Worm (Caenorhabditis elegans) whole organism, midembryonic: ENCODE results near the gene nhr-53.

ENCODE experiments used
- T22C8.4 ChIP-seq: fragments of 200-800 bp; sonication (Bioruptor generic); IDR thresholded peaks from 2 replicates; pipeline ENCODE4 v1.3.6; 2022; ENCODE audit warnings: missing genetic modification characterization, missing compliant biosample characterization
- flt-1 ChIP-seq: fragments of 200-800 bp; sonication (Bioruptor generic); IDR thresholded peaks from 2 replicates; pipeline ENCODE4 v1.3.6; 2022; ENCODE audit warnings: missing genetic modification characterization, missing compliant biosample characterization
- klf-2 ChIP-seq: fragments of 200-800 bp; sonication (Bioruptor generic); conservative IDR thresholded peaks from 2 replicates; pipeline ENCODE4 v1.3.6; 2022; ENCODE audit warnings: missing genetic modification reagents, missing genetic modification characterization, missing compliant biosample characterization
- ref-1 ChIP-seq: fragments of 200-800 bp; sonication (Bioruptor generic); conservative IDR thresholded peaks from 2 replicates; pipeline ENCODE4 v1.3.6; 2022; ENCODE audit warnings: missing genetic modification reagents, missing genetic modification characterization, missing compliant biosample characterization
- tab-1 ChIP-seq: fragments of 200-800 bp; sonication (Bioruptor generic); IDR thresholded peaks from 2 replicates; pipeline ENCODE4 v1.3.6; 2022; ENCODE audit warnings: missing genetic modification characterization, missing compliant biosample characterization
- ztf-23 ChIP-seq: fragments of 200-800 bp; sonication (Bioruptor generic); IDR thresholded peaks from 2 replicates; pipeline ENCODE4 v1.3.6; 2022; ENCODE audit warnings: missing genetic modification reagents, missing genetic modification characterization, missing compliant biosample characterization
- ztf-29 ChIP-seq: fragments of 200-800 bp; sonication (Bioruptor generic); IDR thresholded peaks from 2 replicates; pipeline ENCODE4 v1.3.6; 2022; ENCODE audit warnings: missing genetic modification reagents, missing genetic modification characterization, missing compliant biosample characterization

DNA sequence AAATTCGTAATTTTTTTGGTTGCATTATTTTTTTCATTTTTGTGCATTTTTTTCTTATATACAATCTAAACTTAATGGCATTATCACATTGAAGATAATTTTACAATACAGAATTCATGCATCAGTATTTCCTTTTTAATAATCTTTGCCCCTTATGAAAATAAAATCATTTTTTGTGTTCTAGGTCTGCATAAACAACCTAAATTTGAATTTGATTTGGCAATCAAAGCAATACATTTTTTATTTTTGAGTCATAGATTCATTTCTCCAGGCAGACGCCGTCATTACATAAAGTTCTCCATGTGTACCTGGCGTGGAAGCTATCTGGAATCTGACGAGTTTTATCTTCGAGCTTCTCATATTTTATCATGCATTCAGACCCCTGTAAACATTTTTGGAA lies 19.7 kb upstream of the nhr-53 start, which contains the start of gene srh-140:
- no peak for TF ChIP-seq ztf-29 (GFP tag; lab: Robert Waterston, UW)
- TF ChIP-seq ref-1, result no peak
- no peak for TF ChIP-seq tab-1 (GFP tag; lab: Robert Waterston, UW)
- TF ChIP-seq flt-1, result no peak
- no peak for TF ChIP-seq klf-2 (GFP tag; lab: Robert Waterston, UW)
- TF ChIP-seq ztf-23 (GFP tag; lab: Robert Waterston, UW), result no peak
- no peak for TF ChIP-seq T22C8.4 (GFP tag; lab: Robert Waterston, UW)
